Fruit fly (Drosophila melanogaster): ENCODE measurements around the gene CG4686.
A peak's percentile ranks its signal among the peaks of the same experiment; 100 is the strongest.

The CG4686 gene

dm6 chr3R:19880431-19880939 is 16.2 kb downstream of the CG4686 start (continued):
- TF ChIP-seq gt (GFP tag; IDR thresholded peaks at IDR 0.05): no peak
- TF ChIP-seq CG7928 (GFP tag; optimal IDR thresholded peaks at IDR 0.05): no peak
- TF ChIP-seq Stat92E (GFP tag; optimal IDR thresholded peaks at IDR 0.05): peak in 1 of 3 experiments; percentile 57
- no peak for TF ChIP-seq CG42726 (GFP tag; IDR thresholded peaks at IDR 0.05; ENCODE audit: partially characterized antibody)
- no peak for TF ChIP-seq emc (GFP tag; optimal IDR thresholded peaks at IDR 0.05)
- TF ChIP-seq vnd (GFP tag; IDR thresholded peaks at IDR 0.05; ENCODE audit: partially characterized antibody): no peak
- peak; percentile 44; the same call in 2 of the 3 replicates for TF ChIP-seq CG14050 (GFP tag; IDR thresholded peaks at IDR 0.05)
- peak; percentile 74 for TF ChIP-seq CG10543 (GFP tag; optimal IDR thresholded peaks at IDR 0.05)
- TF ChIP-seq pita (GFP tag; optimal IDR thresholded peaks at IDR 0.05): no peak
- 0 out of 2 replicates have a peak, but pooled peaks have one; percentile 10 for TF ChIP-seq ssp (GFP tag; IDR thresholded peaks at IDR 0.05)
- no peak for TF ChIP-seq CG9876 (GFP tag; optimal IDR thresholded peaks at IDR 0.05)
- no peak for TF ChIP-seq CG7357 (GFP tag; IDR thresholded peaks at IDR 0.05)
- TF ChIP-seq fd3F (GFP tag; optimal IDR thresholded peaks at IDR 0.05): peak; percentile 46
- TF ChIP-seq CG3726 (GFP tag; IDR thresholded peaks at IDR 0.05): no peak
- TF ChIP-seq CG3838 (GFP tag; optimal IDR thresholded peaks at IDR 0.05): no peak
- TF ChIP-seq HmgZ (tag; optimal IDR thresholded peaks at IDR 0.05): peak; percentile 54
- no peak for TF ChIP-seq hb (GFP tag; IDR thresholded peaks at IDR 0.05; ENCODE audit: partially characterized antibody)
- TF ChIP-seq CG11696 (GFP tag; IDR thresholded peaks at IDR 0.05): peak; percentile 82
- no peak for TF ChIP-seq tio (GFP tag; optimal IDR thresholded peaks at IDR 0.05)
- TF ChIP-seq h (optimal IDR thresholded peaks at IDR 0.05): no peak
- peak; percentile 43 for TF ChIP-seq CG7786 (GFP tag; optimal IDR thresholded peaks at IDR 0.05)
- no peak for TF ChIP-seq zen2 (GFP tag; IDR thresholded peaks at IDR 0.05; ENCODE audit: partially characterized antibody)
- TF ChIP-seq CG4730 (GFP tag; IDR thresholded peaks at IDR 0.05): no peak
- no peak for TF ChIP-seq CG11085 (GFP tag; IDR thresholded peaks at IDR 0.05)
- TF ChIP-seq Hsf (GFP tag; optimal IDR thresholded peaks at IDR 0.05): peak; percentile 34
- peak; percentile 31 for TF ChIP-seq Dip3 (GFP tag; optimal IDR thresholded peaks at IDR 0.05)
- no peak for TF ChIP-seq HLH3B (GFP tag; IDR thresholded peaks at IDR 0.05)
- TF ChIP-seq D (optimal IDR thresholded peaks at IDR 0.05): no peak
- TF ChIP-seq D (GFP tag; optimal IDR thresholded peaks at IDR 0.05): peak; percentile 29
- no peak for TF ChIP-seq maf-S (GFP tag; optimal IDR thresholded peaks at IDR 0.05)
- peak; percentile 38 for TF ChIP-seq Ssrp (tag; optimal IDR thresholded peaks at IDR 0.05)
- no peak for TF ChIP-seq eyg (GFP tag; optimal IDR thresholded peaks at IDR 0.05)
- peak; percentile 51 for TF ChIP-seq CG4707 (GFP tag; optimal IDR thresholded peaks at IDR 0.05)
- peak; percentile 21 for TF ChIP-seq Myb (GFP tag; optimal IDR thresholded peaks at IDR 0.05)
- peak; percentile 25 for TF ChIP-seq jumu (GFP tag; optimal IDR thresholded peaks at IDR 0.05)
- TF ChIP-seq mirr (GFP tag; optimal IDR thresholded peaks at IDR 0.05): peak; percentile 46
- TF ChIP-seq Blimp-1 (GFP tag; optimal IDR thresholded peaks at IDR 0.05): peak; percentile 49
- peak; percentile 46 for TF ChIP-seq CG13624 (GFP tag; optimal IDR thresholded peaks at IDR 0.05)
- peak; percentile 28 for TF ChIP-seq CG12769 (tag; optimal IDR thresholded peaks at IDR 0.05)
- TF ChIP-seq onecut (GFP tag; IDR thresholded peaks at IDR 0.05): no peak; the same call in 1 of the 2 replicates
- peak; percentile 63; the same call in 2 of the 3 replicates for TF ChIP-seq Aef1 (GFP tag; IDR thresholded peaks at IDR 0.05)
- TF ChIP-seq unpg (GFP tag; optimal IDR thresholded peaks at IDR 0.05): peak; percentile 66
- no peak for TF ChIP-seq inv (GFP tag; IDR thresholded peaks at IDR 0.05; ENCODE audit: partially characterized antibody)
- TF ChIP-seq CG10654 (GFP tag; optimal IDR thresholded peaks at IDR 0.05): peak; percentile 20
- TF ChIP-seq Opbp (GFP tag; IDR thresholded peaks at IDR 0.05; ENCODE audit: partially characterized antibody): no peak
- no peak for TF ChIP-seq toy (GFP tag; IDR thresholded peaks at IDR 0.05)
- peak; percentile 96 for TF ChIP-seq CG15073 (GFP tag; optimal IDR thresholded peaks at IDR 0.05)
- TF ChIP-seq ATbp (GFP tag; optimal IDR thresholded peaks at IDR 0.05): peak; percentile 54
- TF ChIP-seq CG10267 (tag; optimal IDR thresholded peaks at IDR 0.05): peak; percentile 12
- peak in 1 of 2 experiments; percentile 35 for TF ChIP-seq Pdp1 (GFP tag; optimal IDR thresholded peaks at IDR 0.05)

All from whole organism, embryonic.